Worm (Caenorhabditis elegans): Measurements from ENCODE around the gene C09E10.3.

- no peak for TF ChIP-seq odd-2 (tag; optimal IDR thresholded peaks at IDR 0.05)
- no peak for TF ChIP-seq pqm-1 (tag; optimal IDR thresholded peaks at IDR 0.05)
- no peak for TF ChIP-seq syd-9 (tag; optimal IDR thresholded peaks at IDR 0.05)
- no peak for TF ChIP-seq nhr-11 (tag; optimal IDR thresholded peaks at IDR 0.05)
- TF ChIP-seq dve-1 (tag; optimal IDR thresholded peaks at IDR 0.05) = no peak
- no peak for TF ChIP-seq ceh-45 (GFP tag; IDR thresholded peaks at IDR 0.05)
- no peak for TF ChIP-seq sox-4 (tag; optimal IDR thresholded peaks at IDR 0.05)
- no peak for TF ChIP-seq F13H6.1 (tag; optimal IDR thresholded peaks at IDR 0.05)
- TF ChIP-seq eyg-1 (tag; optimal IDR thresholded peaks at IDR 0.05) = no peak
- TF ChIP-seq pha-4 (tag; optimal IDR thresholded peaks at IDR 0.05) = no peak
- no peak for TF ChIP-seq C08G9.2 (tag; optimal IDR thresholded peaks at IDR 0.05)
- TF ChIP-seq elt-2 (tag; optimal IDR thresholded peaks at IDR 0.05) = no peak
- no peak for TF ChIP-seq ceh-14 (tag; optimal IDR thresholded peaks at IDR 0.05)
Measured at ce11 chrX:1035039-1035598, 43.9 kb upstream of the C09E10.3 start, which contains the start of the genes stau-1 and sec-22.

Data from whole organism, late embryonic.